Worm (Caenorhabditis elegans) whole organism, midembryonic: ENCODE data around the gene F58H1.6.

Source experiments
- T22C8.4 ChIP-seq: fragments of 200-800 bp; sonication (Bioruptor generic); IDR thresholded peaks from 2 replicates; pipeline ENCODE4 v1.3.6; 2022; ENCODE audit warnings: missing genetic modification characterization, missing compliant biosample characterization
- cog-1 ChIP-seq: sonication (generic microtip); optimal IDR thresholded peaks from 2 replicates; lab custom pipeline; 2016; ENCODE audit warnings: missing genetic modification characterization, missing compliant biosample characterization
- flt-1 ChIP-seq: fragments of 200-800 bp; sonication (Bioruptor generic); IDR thresholded peaks from 2 replicates; pipeline ENCODE4 v1.3.6; 2022; ENCODE audit warnings: missing genetic modification characterization, missing compliant biosample characterization
- klf-2 ChIP-seq: fragments of 200-800 bp; sonication (Bioruptor generic); conservative IDR thresholded peaks from 2 replicates; pipeline ENCODE4 v1.3.6; 2022; ENCODE audit warnings: missing genetic modification reagents, missing genetic modification characterization, missing compliant biosample characterization
- med-1 ChIP-seq: sonication (generic microtip); optimal IDR thresholded peaks from 2 replicates; lab custom pipeline; 2017; ENCODE audit warnings: missing genetic modification characterization, mild to moderate bottlenecking, missing compliant biosample characterization, antibody characterized with exemption, missing genetic modification reagents; ENCODE audit not compliant: insufficient read depth
- ref-1 ChIP-seq: fragments of 200-800 bp; sonication (Bioruptor generic); conservative IDR thresholded peaks from 2 replicates; pipeline ENCODE4 v1.3.6; 2022; ENCODE audit warnings: missing genetic modification reagents, missing genetic modification characterization, missing compliant biosample characterization
- tab-1 ChIP-seq: fragments of 200-800 bp; sonication (Bioruptor generic); IDR thresholded peaks from 2 replicates; pipeline ENCODE4 v1.3.6; 2022; ENCODE audit warnings: missing genetic modification characterization, missing compliant biosample characterization
- ztf-23 ChIP-seq: fragments of 200-800 bp; sonication (Bioruptor generic); IDR thresholded peaks from 2 replicates; pipeline ENCODE4 v1.3.6; 2022; ENCODE audit warnings: missing genetic modification reagents, missing genetic modification characterization, missing compliant biosample characterization
- ztf-29 ChIP-seq: fragments of 200-800 bp; sonication (Bioruptor generic); IDR thresholded peaks from 2 replicates; pipeline ENCODE4 v1.3.6; 2022; ENCODE audit warnings: missing genetic modification reagents, missing genetic modification characterization, missing compliant biosample characterization

Gene F58H1.6

ce11 chrV:11952854-11953447, 10.5 kb downstream of the F58H1.6 start:
- no peak for TF ChIP-seq tab-1 (GFP tag; lab: Robert Waterston, UW)
- no peak for TF ChIP-seq ref-1 (GFP tag; lab: Robert Waterston, UW)
- no peak for TF ChIP-seq flt-1
- TF ChIP-seq klf-2 (GFP tag; lab: Robert Waterston, UW) = no peak
- no peak for TF ChIP-seq T22C8.4 (GFP tag; lab: Robert Waterston, UW)
- TF ChIP-seq med-1 (GFP tag; lab: Kevin White, UChicago) = no peak
- TF ChIP-seq ztf-29 (GFP tag; lab: Robert Waterston, UW) = no peak
- TF ChIP-seq cog-1 (tag; lab: Kevin White, UChicago) = no peak
- no peak for TF ChIP-seq ztf-23 (GFP tag; lab: Robert Waterston, UW)

- TF ChIP-seq med-1 (GFP tag; lab: Kevin White, UChicago) (no peak), flt-1 (no peak), tab-1 (GFP tag; lab: Robert Waterston, UW) (no peak), klf-2 (GFP tag; lab: Robert Waterston, UW) (no peak), cog-1 (tag; lab: Kevin White, UChicago) (no peak), ref-1 (GFP tag; lab: Robert Waterston, UW) (no peak), ztf-29 (GFP tag; lab: Robert Waterston, UW) (no peak), T22C8.4 (GFP tag; lab: Robert Waterston, UW) (no peak), ztf-23 (GFP tag; lab: Robert Waterston, UW) (no peak)
Measured at ce11 chrV:11953621-11954020, 11.2 kb downstream of the F58H1.6 start.

- TF ChIP-seq T22C8.4 (GFP tag; lab: Robert Waterston, UW) = no peak
- peak; percentile 39; the same call in 1 of the 2 replicates for TF ChIP-seq flt-1
Measured at ce11 chrV:11955617-11956016, 13.2 kb downstream of the F58H1.6 start.

- TF ChIP-seq ref-1 (GFP tag; lab: Robert Waterston, UW) = no peak
- no peak for TF ChIP-seq T22C8.4 (GFP tag; lab: Robert Waterston, UW)
- no peak for TF ChIP-seq ztf-23 (GFP tag; lab: Robert Waterston, UW)
Measured at ce11 chrV:11958343-11959291, 16.2 kb downstream of the F58H1.6 start, which contains the start of gene F58H1.5. F58H1.5 (plus strand) TSS chrV:11958393.

ce11 chrV:11960084-11960830, 17.8 kb downstream of the F58H1.6 start:
- TF ChIP-seq flt-1 (no peak), ref-1 (GFP tag; lab: Robert Waterston, UW) (no peak), klf-2 (GFP tag; lab: Robert Waterston, UW) (no peak), med-1 (GFP tag; lab: Kevin White, UChicago) (no peak), T22C8.4 (GFP tag; lab: Robert Waterston, UW) (no peak), cog-1 (tag; lab: Kevin White, UChicago) (no peak), ztf-23 (GFP tag; lab: Robert Waterston, UW) (no peak), ztf-29 (GFP tag; lab: Robert Waterston, UW) (no peak), tab-1 (GFP tag; lab: Robert Waterston, UW) (no peak)

- TF ChIP-seq ztf-23 (GFP tag; lab: Robert Waterston, UW) (no peak), cog-1 (tag; lab: Kevin White, UChicago) (no peak), med-1 (GFP tag; lab: Kevin White, UChicago) (no peak), T22C8.4 (GFP tag; lab: Robert Waterston, UW) (no peak), tab-1 (GFP tag; lab: Robert Waterston, UW) (no peak), klf-2 (GFP tag; lab: Robert Waterston, UW) (no peak), ref-1 (GFP tag; lab: Robert Waterston, UW) (no peak), flt-1 (no peak), ztf-29 (GFP tag; lab: Robert Waterston, UW) (no peak)
Measured at ce11 chrV:11960831-11961190, 18.4 kb downstream of the F58H1.6 start.

- TF ChIP-seq ztf-29 (GFP tag; lab: Robert Waterston, UW) = no peak
- no peak for TF ChIP-seq klf-2 (GFP tag; lab: Robert Waterston, UW)
- no peak for TF ChIP-seq tab-1 (GFP tag; lab: Robert Waterston, UW)
- no peak for TF ChIP-seq med-1 (GFP tag; lab: Kevin White, UChicago)
- no peak for TF ChIP-seq ref-1 (GFP tag; lab: Robert Waterston, UW)
- no peak for TF ChIP-seq flt-1
- TF ChIP-seq ztf-23 (GFP tag; lab: Robert Waterston, UW) = no peak
- TF ChIP-seq T22C8.4 (GFP tag; lab: Robert Waterston, UW) = no peak
- no peak for TF ChIP-seq cog-1 (tag; lab: Kevin White, UChicago)
Measured at ce11 chrV:11964723-11965122, 22.3 kb downstream of the F58H1.6 start, which contains the start of gene F58H1.7. F58H1.7 (minus strand) TSS chrV:11964823.

ce11 chrV:11975233-11975632, 32.8 kb downstream of the F58H1.6 start, which contains the start of gene cpr-1:
cpr-1 (plus strand) TSS chrV:11975551.
- no peak for TF ChIP-seq ztf-23 (GFP tag; lab: Robert Waterston, UW)
- no peak for TF ChIP-seq med-1 (GFP tag; lab: Kevin White, UChicago)
- TF ChIP-seq ref-1 (GFP tag; lab: Robert Waterston, UW) = no peak
- no peak for TF ChIP-seq ztf-29 (GFP tag; lab: Robert Waterston, UW)
- no peak for TF ChIP-seq cog-1 (tag; lab: Kevin White, UChicago)
- no peak for TF ChIP-seq klf-2 (GFP tag; lab: Robert Waterston, UW)
- TF ChIP-seq tab-1 (GFP tag; lab: Robert Waterston, UW) = no peak
- no peak for TF ChIP-seq T22C8.4 (GFP tag; lab: Robert Waterston, UW)
- TF ChIP-seq flt-1 = no peak
